Fruit fly (Drosophila melanogaster): ENCODE measurements around the gene Rh2.
A peak's percentile ranks its signal among the peaks of the same experiment; 100 is the strongest.

The Rh2 gene

DNA sequence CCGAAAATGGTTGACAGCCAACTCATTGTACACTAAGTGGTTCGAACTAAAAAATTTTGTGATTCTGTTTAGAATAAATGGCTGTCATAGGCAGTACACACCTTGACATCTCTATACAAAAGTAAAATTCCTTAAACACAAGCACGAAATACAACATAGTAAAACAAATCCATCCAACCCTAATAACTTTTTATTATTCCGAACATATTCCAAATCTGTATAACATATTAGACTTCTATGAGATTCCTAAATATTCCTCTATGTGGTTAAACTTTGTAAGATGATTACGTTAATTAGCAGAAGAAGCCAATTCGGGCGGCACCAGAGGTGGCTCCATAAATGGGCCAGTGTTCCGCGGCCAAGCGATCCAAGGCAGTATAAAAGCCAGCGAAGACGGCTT is 2.9 kb downstream of the Rh2 start, which contains the start of gene CG14294:
TSS of gene CG14294 (minus strand) at position 101 of the 400 bp plus-strand sequence.
- TF ChIP-seq CG8119 (GFP tag; IDR thresholded peaks at IDR 0.05) (no peak), Met (GFP tag; optimal IDR thresholded peaks at IDR 0.05) (no peak), Hr38 (GFP tag; optimal IDR thresholded peaks at IDR 0.05) (no peak), Eip75B (GFP tag; optimal IDR thresholded peaks at IDR 0.05) (no peak), CG3919 (GFP tag; optimal IDR thresholded peaks at IDR 0.05) (no peak), CG6808 (GFP tag; optimal IDR thresholded peaks at IDR 0.05) (no peak), net (GFP tag; optimal IDR thresholded peaks at IDR 0.05) (no peak), CG9139 (GFP tag; optimal IDR thresholded peaks at IDR 0.05) (no peak), CG11762 (GFP tag; optimal IDR thresholded peaks at IDR 0.05; ENCODE audit: insufficient read depth) (no peak), CG8632 (GFP tag; optimal IDR thresholded peaks at IDR 0.05) (no peak), CG7368 (GFP tag; optimal IDR thresholded peaks at IDR 0.05) (no peak), OdsH (GFP tag; optimal IDR thresholded peaks at IDR 0.05) (no peak), Sox102F (GFP tag; optimal IDR thresholded peaks at IDR 0.05) (no peak), CG10669 (GFP tag; optimal IDR thresholded peaks at IDR 0.05) (no peak)

DNA sequence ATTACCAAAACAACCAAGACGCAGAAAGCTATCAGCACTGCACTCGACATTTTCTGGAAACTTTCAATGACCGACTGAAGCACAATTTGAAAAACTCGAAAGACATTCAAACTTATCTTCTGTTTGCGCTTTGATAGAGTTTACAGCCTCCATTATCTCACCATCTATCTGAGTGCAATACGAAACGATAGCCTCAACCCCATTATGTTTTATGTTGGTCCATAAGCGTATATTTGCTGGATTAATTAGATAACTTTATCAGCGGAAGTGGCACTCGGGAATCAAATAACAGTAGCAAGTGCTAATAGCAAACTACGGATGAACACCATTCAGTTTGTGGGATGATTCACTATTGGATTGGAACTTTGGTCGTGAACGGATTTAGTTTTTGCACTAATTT is 3.6 kb downstream of the Rh2 start, which contains the start of gene CG34284:
TSS of gene CG34284 (minus strand) at position 76 of the 400 bp plus-strand sequence.
- TF ChIP-seq fkh (GFP tag; optimal IDR thresholded peaks at IDR 0.05) (peak; percentile 14), Gug (GFP tag; IDR thresholded peaks at IDR 0.05) (no peak), CG31627 (GFP tag; optimal IDR thresholded peaks at IDR 0.05) (no peak), Hr38 (GFP tag; optimal IDR thresholded peaks at IDR 0.05) (no peak)

DNA sequence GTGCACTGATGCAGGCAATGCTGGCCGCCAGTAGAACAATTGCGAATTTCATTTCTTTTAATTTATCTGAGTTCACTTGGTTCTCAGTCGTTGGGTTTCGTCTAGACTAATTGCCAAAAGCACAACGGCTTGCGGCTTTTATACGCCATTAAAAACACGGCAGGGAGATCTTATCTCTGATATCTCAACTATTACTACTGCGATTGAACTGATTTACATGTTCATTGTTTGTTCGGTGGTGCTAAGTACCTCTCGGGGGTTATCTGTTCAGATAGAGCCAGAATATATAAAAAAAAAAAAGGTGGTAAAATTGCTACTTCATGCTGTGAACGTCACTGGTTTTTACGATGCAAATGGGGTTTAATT is 6.3 kb downstream of the Rh2 start, which contains the start of gene CG14292:
TSS of gene CG14292 (minus strand) at position 101 of the 366 bp plus-strand sequence.
- TF ChIP-seq CG1621 (tag; optimal IDR thresholded peaks at IDR 0.05) = no peak
- no peak for TF ChIP-seq fd85E (GFP tag; optimal IDR thresholded peaks at IDR 0.05)
- TF ChIP-seq Eip78C (GFP tag) = no peak
- no peak for TF ChIP-seq spab (GFP tag; optimal IDR thresholded peaks at IDR 0.05)
- no peak for TF ChIP-seq CG8319 (GFP tag; optimal IDR thresholded peaks at IDR 0.05)
- no peak for TF ChIP-seq CG3032 (tag; optimal IDR thresholded peaks at IDR 0.05)
- no peak for TF ChIP-seq CG8632 (GFP tag; optimal IDR thresholded peaks at IDR 0.05)
- TF ChIP-seq Hr39 (GFP tag; optimal IDR thresholded peaks at IDR 0.05) = no peak
- no peak for TF ChIP-seq CG7368 (GFP tag; optimal IDR thresholded peaks at IDR 0.05)
- TF ChIP-seq Met (GFP tag; optimal IDR thresholded peaks at IDR 0.05) = no peak

DNA sequence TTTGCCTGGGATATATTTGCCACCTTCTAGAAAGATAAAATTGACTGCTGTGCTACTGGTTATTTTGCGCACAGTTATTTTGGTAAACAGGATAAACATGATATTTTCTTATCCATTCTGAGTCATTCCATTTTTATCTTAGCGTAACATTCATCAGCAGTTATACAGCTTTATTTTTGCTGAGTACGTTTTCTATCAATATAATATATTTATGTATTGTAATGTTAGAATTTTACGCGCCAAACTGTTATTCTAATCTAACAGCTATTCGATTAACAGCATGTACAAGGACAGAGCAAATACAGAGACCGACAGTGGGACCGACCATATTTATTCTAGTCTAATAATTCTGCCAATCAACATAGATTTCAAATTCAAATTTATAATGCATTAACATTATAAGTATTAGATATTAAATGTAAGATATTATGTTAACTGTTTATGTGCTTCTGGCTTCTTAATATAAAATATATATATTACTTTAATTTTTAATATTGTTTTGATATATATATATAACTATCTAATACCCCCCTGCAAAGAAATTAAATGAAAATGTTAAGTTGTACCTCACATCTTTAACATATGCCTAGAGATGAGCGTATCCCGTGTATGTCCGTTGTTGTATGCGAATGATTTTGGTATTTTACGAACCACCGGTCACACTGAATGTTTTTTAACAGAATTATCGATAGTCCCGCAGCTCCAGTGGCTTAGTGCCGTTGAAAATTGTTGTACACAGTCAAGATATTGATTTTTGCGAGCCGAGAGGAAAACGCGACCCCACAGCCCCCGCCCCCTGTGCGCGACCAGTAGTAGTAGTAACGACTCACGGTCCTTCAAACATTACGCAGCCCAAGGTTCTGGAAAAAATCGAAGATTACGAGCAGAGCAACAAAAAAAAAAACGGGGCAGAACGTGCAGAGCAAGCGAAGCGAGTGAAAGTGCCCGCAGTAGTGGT is 7.0 kb downstream of the Rh2 start, which contains the start of gene EndoA:
TSS of gene EndoA (plus strand) at position 689 of the 958 bp plus-strand sequence.
- TF ChIP-seq CG7368 (GFP tag; optimal IDR thresholded peaks at IDR 0.05) = peak; percentile 24
- TF ChIP-seq dsx (GFP tag; optimal IDR thresholded peaks at IDR 0.05; ENCODE audit: poor library complexity, severe bottlenecking) = peak; percentile 48
- TF ChIP-seq CG6163 (GFP tag; IDR thresholded peaks at IDR 0.05) = peak; percentile 14; the same call in 1 of the 3 replicates
- TF ChIP-seq Ets96B (tag; optimal IDR thresholded peaks at IDR 0.05) = peak; percentile 21
- TF ChIP-seq CG4318 (GFP tag; optimal IDR thresholded peaks at IDR 0.05) = no peak
- peak; percentile 54 for TF ChIP-seq eg (GFP tag; IDR thresholded peaks at IDR 0.05)
- no peak for TF ChIP-seq Lpt (GFP tag; optimal IDR thresholded peaks at IDR 0.05)
- peak; percentile 30 for TF ChIP-seq Eip93F (GFP tag; optimal IDR thresholded peaks at IDR 0.05)
- peak; percentile 18 for TF ChIP-seq cyc (GFP tag; optimal IDR thresholded peaks at IDR 0.05)
- peak; percentile 65 for TF ChIP-seq svp (GFP tag)
- no peak for TF ChIP-seq CG8319 (GFP tag; optimal IDR thresholded peaks at IDR 0.05)
- no peak for TF ChIP-seq Ets21C (GFP tag; optimal IDR thresholded peaks at IDR 0.05)
- no peak for TF ChIP-seq CG9139 (GFP tag; optimal IDR thresholded peaks at IDR 0.05)
- no peak for TF ChIP-seq CG34406 (GFP tag; optimal IDR thresholded peaks at IDR 0.05)
- TF ChIP-seq Hr39 (GFP tag; optimal IDR thresholded peaks at IDR 0.05) = no peak
- TF ChIP-seq CG11902 (GFP tag; optimal IDR thresholded peaks at IDR 0.05) = no peak
- no peak for TF ChIP-seq pdm3 (GFP tag; optimal IDR thresholded peaks at IDR 0.05)
- TF ChIP-seq vri (GFP tag; optimal IDR thresholded peaks at IDR 0.05) = no peak
- no peak for TF ChIP-seq CG8632 (GFP tag; optimal IDR thresholded peaks at IDR 0.05)
- TF ChIP-seq CG6792 (GFP tag; optimal IDR thresholded peaks at IDR 0.05) = no peak
- TF ChIP-seq CG11294 (GFP tag; IDR thresholded peaks at IDR 0.05) = no peak; the same call in 1 of the 2 replicates
- peak; percentile 38 for TF ChIP-seq CG10669 (GFP tag; optimal IDR thresholded peaks at IDR 0.05)
- peak; percentile 5 for TF ChIP-seq Sox14 (GFP tag; optimal IDR thresholded peaks at IDR 0.05)
- TF ChIP-seq CG3919 (GFP tag; optimal IDR thresholded peaks at IDR 0.05) = peak; percentile 27
- no peak for TF ChIP-seq Sox15 (GFP tag; optimal IDR thresholded peaks at IDR 0.05)
- TF ChIP-seq CG16779 (tag; optimal IDR thresholded peaks at IDR 0.05) = no peak
- TF ChIP-seq Eip75B (GFP tag; optimal IDR thresholded peaks at IDR 0.05) = peak; percentile 24
- no peak for TF ChIP-seq net (GFP tag; optimal IDR thresholded peaks at IDR 0.05)
